Worm (Caenorhabditis elegans): Measurements from ENCODE around the gene M57.2.

DNA sequence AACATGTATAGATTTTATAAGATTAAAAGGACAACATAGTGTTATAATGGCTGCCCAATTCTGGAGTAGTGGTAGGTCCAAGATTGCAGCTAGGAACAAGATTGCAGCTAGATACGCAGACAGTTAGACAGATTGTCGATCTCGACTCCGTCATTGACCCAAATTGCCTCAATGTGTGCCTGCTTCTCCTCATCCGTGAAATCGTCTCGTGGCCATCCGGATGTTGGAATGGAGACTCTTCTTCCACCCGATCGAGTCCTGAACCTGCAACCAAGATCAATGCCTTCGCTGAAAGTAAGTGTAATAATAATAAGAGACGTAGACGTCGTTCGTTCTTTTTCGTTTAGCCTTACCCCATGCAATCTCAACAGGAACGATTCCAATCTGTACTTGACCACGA lies 51.5 kb downstream of the M57.2 start:
- TF ChIP-seq snpc-4 (tag; optimal IDR thresholded peaks at IDR 0.05), result no peak
- TF ChIP-seq lsy-2 (tag; optimal IDR thresholded peaks at IDR 0.05), result no peak
- no peak for TF ChIP-seq nhr-237 (tag; optimal IDR thresholded peaks at IDR 0.05)
- TF ChIP-seq elt-3 (tag; optimal IDR thresholded peaks at IDR 0.05), result no peak
- no peak for TF ChIP-seq lin-13 (tag; optimal IDR thresholded peaks at IDR 0.05)
- TF ChIP-seq nhr-28 (tag; optimal IDR thresholded peaks at IDR 0.05), result no peak
- no peak for TF ChIP-seq sptf-1 (tag; optimal IDR thresholded peaks at IDR 0.05)
- no peak for TF ChIP-seq mab-5 (tag; optimal IDR thresholded peaks at IDR 0.05)
- TF ChIP-seq ztf-11 (tag; optimal IDR thresholded peaks at IDR 0.05), result no peak
- no peak for TF ChIP-seq pha-4 (tag; optimal IDR thresholded peaks at IDR 0.05)
- TF ChIP-seq unc-39 (tag; optimal IDR thresholded peaks at IDR 0.05), result no peak

Data from whole organism, mixed stage, embryonic.